Fruit fly (Drosophila melanogaster) whole organism, embryonic: ENCODE data around the gene Bhmt.

Source experiments
- Abd-B ChIP-seq: fragments of 200-800 bp; sonication (Bioruptor generic); optimal IDR thresholded peaks from 2 replicates; lab custom pipeline; 2018; ENCODE audit warnings: missing biosample characterization, mild to moderate bottlenecking, missing genetic modification characterization, moderate library complexity
- Aef1 ChIP-seq: fragments of 200-800 bp; sonication (Bioruptor generic); IDR thresholded peaks from 3 replicates; pipeline ENCODE4 v1.3.6; 2022; ENCODE audit warnings: missing biosample characterization, missing genetic modification characterization
- Asciz ChIP-seq: fragments of 200-800 bp; sonication (Bioruptor generic); optimal IDR thresholded peaks from 2 replicates; lab custom pipeline; 2017; ENCODE audit warnings: missing biosample characterization, mild to moderate bottlenecking, missing genetic modification characterization, missing genetic modification reagents
- CG10274 ChIP-seq: fragments of 200-800 bp; sonication (Bioruptor generic); optimal IDR thresholded peaks from 3 replicates; lab custom pipeline; 2017; ENCODE audit warnings: missing biosample characterization, mild to moderate bottlenecking, missing genetic modification characterization
- CG10366 ChIP-seq: fragments of 200-800 bp; sonication (Bioruptor generic); IDR thresholded peaks from 2 replicates; pipeline ENCODE4 v1.3.6; 2022; ENCODE audit warnings: missing biosample characterization, missing genetic modification characterization
- CG12155 ChIP-seq: fragments of 200-800 bp; sonication (Bioruptor generic); optimal IDR thresholded peaks from 3 replicates; lab custom pipeline; 2016; ENCODE audit warnings: missing biosample characterization, missing genetic modification characterization
- CG1233 ChIP-seq: fragments of 200-800 bp; sonication (Bioruptor generic); optimal IDR thresholded peaks from 4 replicates; lab custom pipeline; 2018; ENCODE audit warnings: missing biosample characterization, mild to moderate bottlenecking, missing genetic modification characterization
- CG16779 ChIP-seq: fragments of 200-800 bp; sonication (Bioruptor generic); IDR thresholded peaks from 2 replicates; pipeline ENCODE4 v1.3.6; 2022; ENCODE audit warnings: missing biosample characterization, missing genetic modification characterization
- CG18764 ChIP-seq: fragments of 200-800 bp; sonication (Bioruptor generic); optimal IDR thresholded peaks from 3 replicates; lab custom pipeline; 2016; ENCODE audit warnings: missing biosample characterization, missing genetic modification characterization
- CG30020 ChIP-seq: fragments of 200-800 bp; optimal IDR thresholded peaks from 2 replicates; lab custom pipeline; 2019; ENCODE audit warnings: missing biosample characterization, mild to moderate bottlenecking, missing genetic modification characterization, moderate library complexity
- CG8089 ChIP-seq: fragments of 200-800 bp; sonication (Bioruptor generic); optimal IDR thresholded peaks from 3 replicates; lab custom pipeline; 2016; ENCODE audit warnings: missing biosample characterization, missing genetic modification characterization
- Dad ChIP-seq: fragments of 200-800 bp; sonication (Bioruptor generic); optimal IDR thresholded peaks from 3 replicates; lab custom pipeline; 2016; ENCODE audit warnings: missing biosample characterization, missing genetic modification characterization
- Drgx ChIP-seq: fragments of 200-800 bp; sonication (Bioruptor generic); IDR thresholded peaks from 2 replicates; pipeline ENCODE4 v1.3.6; 2022; ENCODE audit warnings: missing biosample characterization, missing genetic modification characterization
- ERR ChIP-seq: fragments of 200-800 bp; sonication (Bioruptor generic); optimal IDR thresholded peaks from 2 replicates; lab custom pipeline; 2016; ENCODE audit warnings: missing biosample characterization, missing genetic modification characterization
- Ets65A ChIP-seq: fragments of 200-800 bp; sonication (Bioruptor generic); peaks from one replicate; lab custom pipeline; 2016; ENCODE audit warnings: missing biosample characterization, missing genetic modification characterization
- Hr3 ChIP-seq: fragments of 200-800 bp; sonication (Bioruptor generic); optimal IDR thresholded peaks from 3 replicates; lab custom pipeline; 2016; ENCODE audit warnings: missing biosample characterization, missing genetic modification characterization
- Jarid2 ChIP-seq: fragments of 200-800 bp; sonication (Bioruptor generic); optimal IDR thresholded peaks from 3 replicates; lab custom pipeline; 2017; ENCODE audit warnings: mild to moderate bottlenecking, missing biosample characterization, missing genetic modification reagents, missing genetic modification characterization
- Kr ChIP-seq: fragments of 200-800 bp; sonication (Bioruptor generic); optimal IDR thresholded peaks from 2 replicates; lab custom pipeline; 2017; ENCODE audit warnings: missing biosample characterization, mild to moderate bottlenecking, missing genetic modification characterization
- MTF-1 ChIP-seq: fragments of 200-800 bp; sonication (Bioruptor generic); optimal IDR thresholded peaks from 2 replicates; lab custom pipeline; 2018; ENCODE audit warnings: missing biosample characterization, mild to moderate bottlenecking, missing genetic modification characterization, borderline replicate concordance
- Mrtf ChIP-seq: fragments of 200-800 bp; sonication (Bioruptor generic); IDR thresholded peaks from 3 replicates; pipeline ENCODE4 v1.3.6; 2022; ENCODE audit warnings: missing biosample characterization, missing genetic modification characterization
- Neu2 ChIP-seq: fragments of 200-800 bp; sonication (Bioruptor generic); optimal IDR thresholded peaks from 3 replicates; lab custom pipeline; 2016; ENCODE audit warnings: missing biosample characterization, missing genetic modification characterization, borderline replicate concordance
- Nf-YB ChIP-seq: fragments of 200-800 bp; sonication (Bioruptor generic); optimal IDR thresholded peaks from 3 replicates; lab custom pipeline; 2019; ENCODE audit warnings: missing biosample characterization, mild to moderate bottlenecking, missing genetic modification characterization, moderate library complexity
- Oli ChIP-seq: fragments of 200-800 bp; sonication (Bioruptor generic); optimal IDR thresholded peaks from 2 replicates; lab custom pipeline; 2018; ENCODE audit warnings: missing biosample characterization, mild to moderate bottlenecking, missing genetic modification characterization, moderate library complexity
- Rfx ChIP-seq: fragments of 200-800 bp; sonication (Bioruptor generic); IDR thresholded peaks from 2 replicates; pipeline ENCODE4 v1.3.6; 2022; ENCODE audit warnings: missing biosample characterization, missing genetic modification characterization
- Six4 ChIP-seq: fragments of 200-800 bp; sonication (Bioruptor generic); optimal IDR thresholded peaks from 2 replicates; lab custom pipeline; 2016; ENCODE audit warnings: missing biosample characterization, missing genetic modification characterization
- Sry-β ChIP-seq: fragments of 200-800 bp; sonication (Bioruptor generic); optimal IDR thresholded peaks from 2 replicates; lab custom pipeline; 2018; ENCODE audit warnings: missing biosample characterization, mild to moderate bottlenecking, missing genetic modification characterization, moderate library complexity
- ac ChIP-seq: fragments of 200-800 bp; sonication (Bioruptor generic); optimal IDR thresholded peaks from 3 replicates; lab custom pipeline; 2017; ENCODE audit warnings: missing biosample characterization, mild to moderate bottlenecking, missing genetic modification characterization
- aop ChIP-seq: fragments of 200-800 bp; sonication (Bioruptor generic); IDR thresholded peaks from 2 replicates; pipeline ENCODE4 v1.3.6; 2022; ENCODE audit warnings: missing biosample characterization, missing genetic modification characterization
- ap ChIP-seq: fragments of 200-800 bp; sonication (Bioruptor generic); IDR thresholded peaks from 2 replicates; pipeline ENCODE4 v1.3.6; 2022; ENCODE audit warnings: missing biosample characterization, missing genetic modification characterization
- br ChIP-seq: fragments of >200 bp; optimal IDR thresholded peaks from 2 replicates; lab custom pipeline; 2017
- cas ChIP-seq: fragments of 200-800 bp; sonication (Bioruptor generic); IDR thresholded peaks from 2 replicates; pipeline ENCODE4 v1.3.6; 2022; ENCODE audit warnings: missing biosample characterization, missing genetic modification characterization
- crp ChIP-seq, 2 experiments: fragments of 200-800 bp; sonication (Bioruptor generic); optimal IDR thresholded peaks; 2 replicates in 1 of 2; 3 replicates in 1 of 2; lab custom pipeline; 2017; ENCODE audit warnings: missing biosample characterization in 2 of 2, missing genetic modification characterization in 2 of 2, mild to moderate bottlenecking in 1 of 2, moderate library complexity in 1 of 2
- da ChIP-seq: fragments of 200-800 bp; sonication (Bioruptor generic); optimal IDR thresholded peaks from 2 replicates; lab custom pipeline; 2016; ENCODE audit warnings: missing biosample characterization, missing genetic modification characterization
- esg ChIP-seq: fragments of 200-800 bp; sonication (Bioruptor generic); conservative IDR thresholded peaks from 2 replicates; pipeline ENCODE4 v1.3.6; 2022; ENCODE audit warnings: missing biosample characterization, missing genetic modification characterization
- fd64A ChIP-seq: fragments of 200-800 bp; sonication (Bioruptor generic); optimal IDR thresholded peaks from 3 replicates; lab custom pipeline; 2018; ENCODE audit warnings: missing biosample characterization, mild to moderate bottlenecking, missing genetic modification characterization
- gcm2 ChIP-seq: fragments of 200-800 bp; sonication (Bioruptor generic); optimal IDR thresholded peaks from 2 replicates; lab custom pipeline; 2016; ENCODE audit warnings: missing biosample characterization, missing genetic modification characterization
- ind ChIP-seq: fragments of 200-800 bp; sonication (Bioruptor generic); optimal IDR thresholded peaks from 3 replicates; lab custom pipeline; 2016; ENCODE audit warnings: missing biosample characterization, missing genetic modification characterization
- kay ChIP-seq: fragments of 200-800 bp; sonication (Bioruptor generic); optimal IDR thresholded peaks from 2 replicates; lab custom pipeline; 2016; ENCODE audit warnings: missing biosample characterization, missing genetic modification characterization
- lbe ChIP-seq: fragments of 200-800 bp; sonication (Bioruptor generic); optimal IDR thresholded peaks from 2 replicates; lab custom pipeline; 2016; ENCODE audit warnings: missing biosample characterization, mild to moderate bottlenecking, missing genetic modification characterization
- lilli ChIP-seq: fragments of 200-800 bp; sonication (Bioruptor generic); optimal IDR thresholded peaks from 3 replicates; lab custom pipeline; 2016; ENCODE audit warnings: missing biosample characterization, missing genetic modification characterization
- nom ChIP-seq: fragments of 200-800 bp; sonication (Bioruptor generic); optimal IDR thresholded peaks from 2 replicates; lab custom pipeline; 2017; ENCODE audit warnings: missing biosample characterization, missing genetic modification characterization, mild to moderate bottlenecking, moderate library complexity, missing genetic modification reagents
- oc ChIP-seq: fragments of 200-800 bp; sonication (Bioruptor generic); optimal IDR thresholded peaks from 2 replicates; lab custom pipeline; 2018; ENCODE audit warnings: missing biosample characterization, mild to moderate bottlenecking, missing genetic modification characterization, moderate library complexity
- odd ChIP-seq: fragments of 200-800 bp; sonication (Bioruptor generic); optimal IDR thresholded peaks from 2 replicates; lab custom pipeline; 2017; ENCODE audit warnings: missing biosample characterization, mild to moderate bottlenecking, missing genetic modification characterization
- phol ChIP-seq: fragments of 200-800 bp; sonication (Bioruptor generic); optimal IDR thresholded peaks from 3 replicates; lab custom pipeline; 2018; ENCODE audit warnings: missing biosample characterization, mild to moderate bottlenecking, missing genetic modification characterization, moderate library complexity
- ranshi ChIP-seq: fragments of 200-800 bp; sonication (Bioruptor generic); IDR thresholded peaks from 2 replicates; pipeline ENCODE4 v1.3.6; 2022; ENCODE audit warnings: missing biosample characterization, missing genetic modification characterization
- repo ChIP-seq: fragments of 200-800 bp; sonication (Bioruptor generic); optimal IDR thresholded peaks from 2 replicates; lab custom pipeline; 2016; ENCODE audit warnings: missing biosample characterization, missing genetic modification characterization
- sisA ChIP-seq: fragments of 200-800 bp; sonication (Bioruptor generic); IDR thresholded peaks from 2 replicates; pipeline ENCODE4 v1.3.6; 2022; ENCODE audit warnings: missing biosample characterization, missing genetic modification characterization
- sna ChIP-seq: fragments of 200-800 bp; sonication (Bioruptor generic); IDR thresholded peaks from 2 replicates; pipeline ENCODE4 v1.3.6; 2022; ENCODE audit warnings: missing biosample characterization, missing genetic modification characterization; ENCODE audit not compliant: partially characterized antibody
- sr ChIP-seq: fragments of 200-800 bp; sonication (Bioruptor generic); IDR thresholded peaks from 3 replicates; pipeline ENCODE4 v1.3.6; 2022; ENCODE audit warnings: missing biosample characterization, missing genetic modification characterization
- stwl ChIP-seq: fragments of 200-800 bp; sonication (Bioruptor generic); optimal IDR thresholded peaks from 3 replicates; lab custom pipeline; 2018; ENCODE audit warnings: missing biosample characterization, mild to moderate bottlenecking, missing genetic modification characterization, moderate library complexity
- tgo ChIP-seq: fragments of 200-800 bp; sonication (Bioruptor generic); IDR thresholded peaks from 3 replicates; pipeline ENCODE4 v1.3.6; 2022; ENCODE audit warnings: missing biosample characterization, missing genetic modification characterization
- tin ChIP-seq: fragments of 200-800 bp; sonication (Bioruptor generic); optimal IDR thresholded peaks from 3 replicates; lab custom pipeline; 2016; ENCODE audit warnings: missing biosample characterization, missing genetic modification characterization
- wdn ChIP-seq: fragments of 200-800 bp; sonication (Bioruptor generic); IDR thresholded peaks from 2 replicates; pipeline ENCODE4 v1.3.6; 2022; ENCODE audit warnings: missing biosample characterization, missing genetic modification characterization

The Bhmt gene

dm6 chr2L:18966214-18966556 lies 9.1 kb upstream of the Bhmt start (continued):
- TF ChIP-seq ap (GFP tag; lab: Robert Waterston, UW) (peak; percentile 59), Abd-B (GFP tag; lab: Kevin White, UChicago) (peak; percentile 53), Mrtf (GFP tag; lab: Robert Waterston, UW) (peak; percentile 82), Oli (peak; percentile 73), cas (GFP tag; lab: Robert Waterston, UW) (peak; percentile 86), CG16779 (no peak), lbe (GFP tag; lab: Kevin White, UChicago) (no peak), CG30020 (tag; lab: Kevin White, UChicago) (no peak), MTF-1 (GFP tag; lab: Kevin White, UChicago) (peak; percentile 61), phol (tag; lab: Kevin White, UChicago) (peak; percentile 72), ranshi (GFP tag; lab: Robert Waterston, UW) (peak; percentile 84), ac (no peak), sna (GFP tag; lab: Robert Waterston, UW) (no peak), CG10366 (GFP tag; lab: Robert Waterston, UW) (peak; percentile 88), tgo (GFP tag; lab: Robert Waterston, UW) (peak; percentile 90), Asciz (GFP tag; lab: Kevin White, UChicago) (peak; percentile 13), Sry-β (GFP tag; lab: Kevin White, UChicago) (no peak), sisA (peak; percentile 75), lilli (GFP tag; lab: Kevin White, UChicago) (peak; percentile 78), Neu2 (GFP tag; lab: Kevin White, UChicago) (no peak), CG12155 (peak; percentile 59), Rfx (GFP tag; lab: Robert Waterston, UW) (peak; percentile 98), esg (GFP tag; lab: Robert Waterston, UW) (peak; percentile 87), oc (tag; lab: Kevin White, UChicago) (peak; percentile 16), br (lab: Kevin White, UChicago) (no peak), gcm2 (GFP tag; lab: Kevin White, UChicago) (peak; percentile 0), CG18764 (peak; percentile 70), Dad (GFP tag; lab: Kevin White, UChicago) (peak; percentile 13), nom (GFP tag; lab: Kevin White, UChicago) (no peak), da (no peak), crp (GFP tag; optimal IDR thresholded peaks at IDR 0.05; lab: Kevin White, UChicago) (no peak), Drgx (GFP tag; lab: Robert Waterston, UW) (peak; percentile 77), ind (GFP tag; lab: Kevin White, UChicago) (peak; percentile 86), aop (GFP tag; lab: Robert Waterston, UW) (no peak), Nf-YB (GFP tag; lab: Kevin White, UChicago) (peak; percentile 8), stwl (tag; lab: Kevin White, UChicago) (peak; percentile 6), kay (GFP tag; lab: Kevin White, UChicago) (no peak), CG8089 (GFP tag; lab: Kevin White, UChicago) (peak; percentile 37), Ets65A (GFP tag; lab: Kevin White, UChicago) (peak; percentile 89), CG1233 (GFP tag; lab: Kevin White, UChicago) (peak; percentile 75), ERR (GFP tag; lab: Kevin White, UChicago) (no peak), sr (GFP tag; lab: Robert Waterston, UW) (no peak), Jarid2 (GFP tag; lab: Kevin White, UChicago) (peak; percentile 32), Six4 (GFP tag; lab: Kevin White, UChicago) (peak; percentile 63), fd64A (GFP tag; lab: Kevin White, UChicago) (no peak), Hr3 (GFP tag; lab: Kevin White, UChicago) (peak; percentile 47), Kr (GFP tag; lab: Kevin White, UChicago) (no peak), Aef1 (GFP tag; lab: Robert Waterston, UW) (peak; percentile 86), CG10274 (peak; percentile 56), repo (GFP tag; lab: Kevin White, UChicago) (no peak), wdn (peak; percentile 95), odd (GFP tag; lab: Kevin White, UChicago) (peak; percentile 3), tin (peak; percentile 62)
